Fruit fly (Drosophila melanogaster) whole organism, adult: Measurements from ENCODE around the gene CG5180.

Experiments
- CG11617 ChIP-seq: fragments of 200-800 bp; sonication (Bioruptor generic); optimal IDR thresholded peaks from 2 replicates; lab custom pipeline; 2017; ENCODE audit warnings: mild to moderate bottlenecking, missing biosample characterization, missing genetic modification reagents, missing genetic modification characterization
- CG12768 ChIP-seq: fragments of 200-800 bp; sonication (Bioruptor generic); optimal IDR thresholded peaks from 2 replicates; lab custom pipeline; 2017; ENCODE audit warnings: missing biosample characterization, missing genetic modification characterization, mild to moderate bottlenecking, moderate library complexity, missing genetic modification reagents
- CG14711 ChIP-seq: fragments of 200-800 bp; sonication (Bioruptor generic); optimal IDR thresholded peaks from 2 replicates; lab custom pipeline; 2018; ENCODE audit warnings: missing biosample characterization, mild to moderate bottlenecking, missing genetic modification characterization, moderate library complexity
- CG1620 ChIP-seq: fragments of 200-800 bp; sonication (Bioruptor generic); optimal IDR thresholded peaks from 2 replicates; lab custom pipeline; 2016; ENCODE audit warnings: missing biosample characterization, missing genetic modification characterization
- CG33017 ChIP-seq: fragments of 200-800 bp; sonication (Bioruptor generic); optimal IDR thresholded peaks from 2 replicates; lab custom pipeline; 2018; ENCODE audit warnings: missing biosample characterization, mild to moderate bottlenecking, missing genetic modification characterization, moderate library complexity
- CG5204 ChIP-seq: fragments of 200-800 bp; sonication (Bioruptor generic); optimal IDR thresholded peaks from 2 replicates; lab custom pipeline; 2016; ENCODE audit warnings: missing biosample characterization, missing genetic modification characterization
- CG7045 ChIP-seq: fragments of 200-800 bp; sonication (Bioruptor generic); optimal IDR thresholded peaks from 2 replicates; lab custom pipeline; 2017; ENCODE audit warnings: missing biosample characterization, mild to moderate bottlenecking, missing genetic modification characterization
- CG7101 ChIP-seq: fragments of 200-800 bp; sonication (Bioruptor generic); optimal IDR thresholded peaks from 2 replicates; lab custom pipeline; 2018; ENCODE audit warnings: missing biosample characterization, mild to moderate bottlenecking, missing genetic modification characterization, moderate library complexity
- Clk ChIP-seq: fragments of 200-800 bp; sonication (Bioruptor generic); optimal IDR thresholded peaks from 2 replicates; lab custom pipeline; 2017; ENCODE audit warnings: missing biosample characterization, missing genetic modification characterization
- Crg-1 ChIP-seq: fragments of 200-800 bp; sonication (Bioruptor generic); optimal IDR thresholded peaks from 2 replicates; lab custom pipeline; 2016; ENCODE audit warnings: missing biosample characterization, missing genetic modification characterization
- Hr96 ChIP-seq: fragments of 200-800 bp; sonication (Bioruptor generic); optimal IDR thresholded peaks from 2 replicates; lab custom pipeline; 2016; ENCODE audit warnings: missing biosample characterization, missing genetic modification characterization
- Mnt ChIP-seq: fragments of 200-800 bp; sonication (Bioruptor generic); optimal IDR thresholded peaks from 2 replicates; lab custom pipeline; 2016; ENCODE audit warnings: missing biosample characterization, mild to moderate bottlenecking, missing genetic modification characterization
- bab1 ChIP-seq: fragments of 200-800 bp; sonication (Bioruptor generic); optimal IDR thresholded peaks from 3 replicates; lab custom pipeline; 2019; ENCODE audit warnings: missing biosample characterization, mild to moderate bottlenecking, missing genetic modification characterization, moderate library complexity
- cic ChIP-seq: fragments of 200-800 bp; sonication (Bioruptor generic); optimal IDR thresholded peaks from 2 replicates; lab custom pipeline; 2017; ENCODE audit warnings: missing biosample characterization, mild to moderate bottlenecking, missing genetic modification characterization, moderate library complexity
- cnc ChIP-seq, 2 experiments: fragments of >200 bp; optimal IDR thresholded peaks; 2 replicates each; lab custom pipeline; 2017
- kay ChIP-seq: fragments of 200-800 bp; sonication (Bioruptor generic); peaks from one replicate; lab custom pipeline; 2016; ENCODE audit warnings: missing biosample characterization, missing genetic modification characterization, borderline replicate concordance
- ovo ChIP-seq: fragments of 200-800 bp; sonication (Bioruptor generic); optimal IDR thresholded peaks from 2 replicates; lab custom pipeline; 2016; ENCODE audit warnings: missing biosample characterization, missing genetic modification characterization
- pad ChIP-seq: fragments of 200-800 bp; sonication (Bioruptor generic); optimal IDR thresholded peaks from 3 replicates; lab custom pipeline; 2017; ENCODE audit warnings: missing biosample characterization, missing genetic modification characterization, mild to moderate bottlenecking, moderate library complexity, missing genetic modification reagents
- tj ChIP-seq: fragments of 200-800 bp; sonication (Bioruptor generic); optimal IDR thresholded peaks from 3 replicates; lab custom pipeline; 2017; ENCODE audit warnings: missing biosample characterization, mild to moderate bottlenecking, missing genetic modification characterization, moderate library complexity
- toe ChIP-seq: fragments of 200-800 bp; sonication (Bioruptor generic); optimal IDR thresholded peaks from 2 replicates; lab custom pipeline; 2016; ENCODE audit warnings: missing biosample characterization, missing genetic modification characterization

Gene CG5180

dm6 chr3R:20586409-20586808 lies 28.7 kb downstream of the CG5180 start:
- TF ChIP-seq bab1 (GFP tag; lab: Kevin White, UChicago), result no peak
- TF ChIP-seq pad (GFP tag; lab: Kevin White, UChicago), result no peak
- no peak for TF ChIP-seq CG7045 (GFP tag; lab: Kevin White, UChicago)
- TF ChIP-seq Crg-1 (GFP tag; lab: Kevin White, UChicago), result no peak
- TF ChIP-seq Hr96 (GFP tag; lab: Kevin White, UChicago), result no peak
- no peak for TF ChIP-seq CG12768
- no peak for TF ChIP-seq kay (GFP tag; lab: Kevin White, UChicago)
- TF ChIP-seq CG5204 (GFP tag; lab: Kevin White, UChicago), result no peak
- no peak for TF ChIP-seq Mnt (GFP tag; lab: Kevin White, UChicago)
- no peak for TF ChIP-seq tj (GFP tag; lab: Kevin White, UChicago)
- no peak for TF ChIP-seq toe (GFP tag; lab: Kevin White, UChicago)
- no peak for TF ChIP-seq ovo (GFP tag; lab: Kevin White, UChicago)
- no peak for TF ChIP-seq CG1620 (GFP tag; lab: Kevin White, UChicago)
- no peak for TF ChIP-seq CG14711 (tag; lab: Kevin White, UChicago)
- TF ChIP-seq CG33017 (tag; lab: Kevin White, UChicago), result no peak
- no peak for TF ChIP-seq CG11617 (GFP tag; lab: Kevin White, UChicago)

DNA sequence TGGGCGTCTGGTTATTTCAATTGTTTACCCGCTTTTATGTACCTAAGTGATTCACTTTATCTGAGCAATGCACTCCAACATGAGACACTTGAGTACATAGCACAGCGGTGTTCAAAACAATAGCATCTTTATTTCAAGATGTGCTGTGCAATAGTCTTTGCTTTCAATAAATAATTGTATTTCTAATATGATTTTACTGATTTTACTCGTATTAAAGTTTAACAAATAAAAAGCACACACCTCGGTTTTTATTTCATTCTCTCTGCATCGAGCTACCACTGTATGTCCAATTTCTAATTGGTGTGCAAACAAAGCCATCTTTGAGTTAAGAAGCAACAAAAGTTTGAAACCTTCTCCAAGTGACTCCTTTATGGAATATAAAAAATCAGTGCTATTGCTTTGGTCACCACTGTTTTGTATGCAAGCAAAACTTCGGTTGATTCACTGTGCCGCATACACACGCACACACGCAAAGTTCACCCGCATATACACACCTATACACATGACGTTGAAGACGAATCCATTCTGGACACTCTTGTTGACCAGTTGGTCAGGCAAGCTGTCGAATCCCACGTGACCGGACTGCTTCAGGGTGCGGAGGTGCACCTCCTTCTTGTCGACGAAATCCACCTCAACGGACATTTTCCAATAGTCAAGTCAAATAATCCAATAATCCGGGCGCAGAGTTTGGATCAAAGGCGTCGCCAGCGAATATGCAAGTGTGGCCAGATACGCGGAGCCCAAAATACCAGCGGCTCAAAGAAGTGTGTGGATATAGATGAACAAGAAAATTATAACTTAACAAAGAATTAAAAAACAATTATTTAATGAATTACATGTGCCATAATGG lies 30.1 kb downstream of the CG5180 start, which contains the start of gene Septin2:
Gene Septin2 (minus strand): TSS at position 727 of the 850 bp plus-strand sequence.
- TF ChIP-seq CG33017 (tag; lab: Kevin White, UChicago), result peak; percentile 73
- TF ChIP-seq Mnt (GFP tag; lab: Kevin White, UChicago), result peak; percentile 45
- TF ChIP-seq cnc (optimal IDR thresholded peaks at IDR 0.05; lab: Kevin White, UChicago), result no peak
- TF ChIP-seq toe (GFP tag; lab: Kevin White, UChicago), result no peak
- peak; percentile 74 for TF ChIP-seq CG12768
- TF ChIP-seq CG1620 (GFP tag; lab: Kevin White, UChicago), result peak; percentile 54
- TF ChIP-seq pad (GFP tag; lab: Kevin White, UChicago), result peak; percentile 55
- peak; percentile 75 for TF ChIP-seq Clk (GFP tag; lab: Kevin White, UChicago)
- TF ChIP-seq ovo (GFP tag; lab: Kevin White, UChicago), result peak; percentile 38
- TF ChIP-seq CG14711 (tag; lab: Kevin White, UChicago), result peak; percentile 77
- peak; percentile 74 for TF ChIP-seq CG7045 (GFP tag; lab: Kevin White, UChicago)
- peak; percentile 8 for TF ChIP-seq Crg-1 (GFP tag; lab: Kevin White, UChicago)
- TF ChIP-seq CG5204 (GFP tag; lab: Kevin White, UChicago), result no peak
- TF ChIP-seq kay (GFP tag; lab: Kevin White, UChicago), result no peak
- TF ChIP-seq CG11617 (GFP tag; lab: Kevin White, UChicago), result peak; percentile 77
- TF ChIP-seq tj (GFP tag; lab: Kevin White, UChicago), result peak; percentile 57
- peak; percentile 78 for TF ChIP-seq bab1 (GFP tag; lab: Kevin White, UChicago)
- no peak for TF ChIP-seq Hr96 (GFP tag; lab: Kevin White, UChicago)
- peak; percentile 77 for TF ChIP-seq CG7101 (tag; lab: Kevin White, UChicago)
- TF ChIP-seq cic (GFP tag; lab: Kevin White, UChicago), result peak; percentile 33

dm6 chr3R:20588480-20588785 lies 30.7 kb downstream of the CG5180 start, which contains the start of gene Srp72:
Gene Srp72 (plus strand): TSS chr3R:20588711.
- TF ChIP-seq CG33017 (tag; lab: Kevin White, UChicago) (peak; percentile 1), bab1 (GFP tag; lab: Kevin White, UChicago) (peak; percentile 44), kay (GFP tag; lab: Kevin White, UChicago) (no peak), CG12768 (peak; percentile 22), tj (GFP tag; lab: Kevin White, UChicago) (no peak), pad (GFP tag; lab: Kevin White, UChicago) (peak; percentile 21), cic (GFP tag; lab: Kevin White, UChicago) (no peak), toe (GFP tag; lab: Kevin White, UChicago) (no peak), Hr96 (GFP tag; lab: Kevin White, UChicago) (no peak), Clk (GFP tag; lab: Kevin White, UChicago) (peak; percentile 23), CG11617 (GFP tag; lab: Kevin White, UChicago) (peak; percentile 51), cnc (optimal IDR thresholded peaks at IDR 0.05; lab: Kevin White, UChicago) (no peak), CG5204 (GFP tag; lab: Kevin White, UChicago) (no peak), CG14711 (tag; lab: Kevin White, UChicago) (peak; percentile 38), CG7101 (tag; lab: Kevin White, UChicago) (peak; percentile 36), Crg-1 (GFP tag; lab: Kevin White, UChicago) (peak; percentile 19), Mnt (GFP tag; lab: Kevin White, UChicago) (peak; percentile 40), ovo (GFP tag; lab: Kevin White, UChicago) (no peak), CG1620 (GFP tag; lab: Kevin White, UChicago) (peak; percentile 35), CG7045 (GFP tag; lab: Kevin White, UChicago) (peak; percentile 42)

DNA sequence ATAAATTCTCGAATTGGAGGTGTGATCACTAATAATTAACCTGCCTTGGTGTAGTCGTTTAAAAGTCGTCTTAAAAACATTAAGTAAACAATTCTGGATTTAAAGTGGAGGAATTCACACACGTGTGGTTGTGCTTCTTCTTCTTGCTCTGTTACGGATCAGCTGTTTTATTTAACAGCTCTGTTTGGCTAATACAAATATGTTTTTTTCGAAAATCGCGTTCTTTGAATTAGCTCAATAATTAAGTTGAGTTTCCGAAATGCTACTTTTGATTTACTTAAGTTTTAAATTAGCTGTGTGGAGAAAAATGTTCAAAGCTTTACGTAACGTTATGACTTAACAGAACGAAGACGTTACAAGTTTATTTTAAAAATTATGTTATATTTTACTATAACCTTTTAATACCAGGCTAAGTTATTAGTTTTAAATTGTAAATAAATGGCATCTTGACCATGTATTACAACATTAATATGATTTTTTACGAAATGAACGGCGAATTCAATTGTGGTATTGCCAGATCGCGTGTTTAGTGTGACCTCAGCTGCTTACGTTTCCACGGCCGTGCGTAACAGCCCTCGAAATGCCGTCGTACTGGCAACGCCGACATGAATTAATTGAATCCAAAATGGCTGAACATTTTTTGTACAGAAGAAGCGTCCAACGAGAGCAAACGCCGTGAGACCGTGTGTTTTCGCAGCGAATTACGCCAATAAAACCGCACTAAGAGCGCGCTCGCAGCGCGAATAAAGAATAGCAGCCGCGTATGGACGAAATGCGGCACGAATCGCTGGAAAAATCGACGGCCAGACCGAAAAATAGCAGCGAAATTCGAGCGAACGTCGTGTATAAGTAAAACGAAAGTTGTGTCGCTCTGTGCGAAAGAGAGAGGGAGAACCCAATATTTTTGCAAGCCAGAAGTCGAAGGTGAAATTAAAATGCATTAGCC lies 35.1 kb downstream of the CG5180 start, which contains the start of the genes Pus1 and bon:
Gene Pus1 (minus strand): TSS at position 155 of the 946 bp plus-strand sequence.
Gene bon (plus strand): TSS at position 623 of the 946 bp plus-strand sequence.
- TF ChIP-seq CG5204 (GFP tag; lab: Kevin White, UChicago), result no peak
- TF ChIP-seq CG11617 (GFP tag; lab: Kevin White, UChicago), result peak; percentile 38
- no peak for TF ChIP-seq kay (GFP tag; lab: Kevin White, UChicago)
- TF ChIP-seq CG7101 (tag; lab: Kevin White, UChicago), result peak; percentile 4
- no peak for TF ChIP-seq CG12768
- no peak for TF ChIP-seq CG33017 (tag; lab: Kevin White, UChicago)
- no peak for TF ChIP-seq CG14711 (tag; lab: Kevin White, UChicago)
- TF ChIP-seq Mnt (GFP tag; lab: Kevin White, UChicago), result peak; percentile 80
- TF ChIP-seq cnc (optimal IDR thresholded peaks at IDR 0.05; lab: Kevin White, UChicago), result no peak
- TF ChIP-seq Clk (GFP tag; lab: Kevin White, UChicago), result no peak
- TF ChIP-seq CG7045 (GFP tag; lab: Kevin White, UChicago), result no peak
- TF ChIP-seq CG1620 (GFP tag; lab: Kevin White, UChicago), result peak; percentile 41
- TF ChIP-seq ovo (GFP tag; lab: Kevin White, UChicago), result no peak
- TF ChIP-seq toe (GFP tag; lab: Kevin White, UChicago), result no peak
- TF ChIP-seq cic (GFP tag; lab: Kevin White, UChicago), result no peak
- TF ChIP-seq tj (GFP tag; lab: Kevin White, UChicago), result no peak
- no peak for TF ChIP-seq Hr96 (GFP tag; lab: Kevin White, UChicago)
- TF ChIP-seq pad (GFP tag; lab: Kevin White, UChicago), result no peak
- TF ChIP-seq Crg-1 (GFP tag; lab: Kevin White, UChicago), result no peak
- peak; percentile 18 for TF ChIP-seq bab1 (GFP tag; lab: Kevin White, UChicago)
